Worm (Caenorhabditis elegans) whole organism, early embryonic: Measurements from ENCODE around the gene exc-12.

Experiments
- B0310.2 ChIP-seq: sonication (generic microtip); optimal IDR thresholded peaks from 2 replicates; lab custom pipeline; 2016; ENCODE audit warnings: mild to moderate bottlenecking, missing genetic modification characterization, missing compliant biosample characterization
- F13C5.2 ChIP-seq: sonication (generic microtip); optimal IDR thresholded peaks from 2 replicates; lab custom pipeline; 2017; ENCODE audit warnings: mild to moderate bottlenecking, missing genetic modification characterization, inconsistent platforms, missing compliant biosample characterization
- ama-1 ChIP-seq: fragments of 150-350 bp; optimal IDR thresholded peaks from 2 replicates; lab custom pipeline; 2014
- flt-1 ChIP-seq: fragments of 200-800 bp; sonication (Bioruptor generic); IDR thresholded peaks from 2 replicates; pipeline ENCODE4 v1.3.6; 2022; ENCODE audit warnings: missing genetic modification characterization, missing compliant biosample characterization
- hmbx-1 ChIP-seq: sonication (generic microtip); optimal IDR thresholded peaks from 2 replicates; lab custom pipeline; 2016; ENCODE audit warnings: mild to moderate bottlenecking, missing genetic modification characterization, missing compliant biosample characterization
- hmg-4 ChIP-seq: fragments of 200-800 bp; sonication (Bioruptor generic); optimal IDR thresholded peaks from 2 replicates; lab custom pipeline; 2018; ENCODE audit warnings: mild to moderate bottlenecking, missing genetic modification characterization, missing compliant biosample characterization
- scrt-1 ChIP-seq: fragments of 200-800 bp; sonication (Bioruptor generic); IDR thresholded peaks from 2 replicates; pipeline ENCODE4 v1.3.6; 2022; ENCODE audit warnings: missing genetic modification characterization, missing compliant biosample characterization
- tra-4 ChIP-seq: sonication (generic microtip); optimal IDR thresholded peaks from 2 replicates; lab custom pipeline; 2017; ENCODE audit warnings: missing genetic modification characterization, missing compliant biosample characterization

ce11 chrIII:13563583-13563982 is 6.7 kb downstream of the exc-12 start:
- TF ChIP-seq hmg-4 (GFP tag; lab: Kevin White, UChicago) (no peak), ama-1 (lab: Kevin White, UChicago) (no peak), flt-1 (GFP tag; lab: Robert Waterston, UW) (no peak), F13C5.2 (tag; lab: Kevin White, UChicago) (no peak), tra-4 (tag; lab: Kevin White, UChicago) (no peak), B0310.2 (no peak), hmbx-1 (no peak), scrt-1 (no peak)
